Worm (Caenorhabditis elegans) whole organism, midembryonic: Measurements from ENCODE around the gene R10E4.3.

ENCODE experiments used
- T22C8.4 ChIP-seq: fragments of 200-800 bp; sonication (Bioruptor generic); IDR thresholded peaks from 2 replicates; pipeline ENCODE4 v1.3.6; 2022; ENCODE audit warnings: missing genetic modification characterization, missing compliant biosample characterization
- cog-1 ChIP-seq: sonication (generic microtip); optimal IDR thresholded peaks from 2 replicates; lab custom pipeline; 2016; ENCODE audit warnings: missing genetic modification characterization, missing compliant biosample characterization
- flt-1 ChIP-seq: fragments of 200-800 bp; sonication (Bioruptor generic); IDR thresholded peaks from 2 replicates; pipeline ENCODE4 v1.3.6; 2022; ENCODE audit warnings: missing genetic modification characterization, missing compliant biosample characterization
- klf-2 ChIP-seq: fragments of 200-800 bp; sonication (Bioruptor generic); conservative IDR thresholded peaks from 2 replicates; pipeline ENCODE4 v1.3.6; 2022; ENCODE audit warnings: missing genetic modification reagents, missing genetic modification characterization, missing compliant biosample characterization
- med-1 ChIP-seq: sonication (generic microtip); optimal IDR thresholded peaks from 2 replicates; lab custom pipeline; 2017; ENCODE audit warnings: missing genetic modification characterization, mild to moderate bottlenecking, missing compliant biosample characterization, antibody characterized with exemption, missing genetic modification reagents; ENCODE audit not compliant: insufficient read depth
- ref-1 ChIP-seq: fragments of 200-800 bp; sonication (Bioruptor generic); conservative IDR thresholded peaks from 2 replicates; pipeline ENCODE4 v1.3.6; 2022; ENCODE audit warnings: missing genetic modification reagents, missing genetic modification characterization, missing compliant biosample characterization
- tab-1 ChIP-seq: fragments of 200-800 bp; sonication (Bioruptor generic); IDR thresholded peaks from 2 replicates; pipeline ENCODE4 v1.3.6; 2022; ENCODE audit warnings: missing genetic modification characterization, missing compliant biosample characterization
- ztf-23 ChIP-seq: fragments of 200-800 bp; sonication (Bioruptor generic); IDR thresholded peaks from 2 replicates; pipeline ENCODE4 v1.3.6; 2022; ENCODE audit warnings: missing genetic modification reagents, missing genetic modification characterization, missing compliant biosample characterization
- ztf-29 ChIP-seq: fragments of 200-800 bp; sonication (Bioruptor generic); IDR thresholded peaks from 2 replicates; pipeline ENCODE4 v1.3.6; 2022; ENCODE audit warnings: missing genetic modification reagents, missing genetic modification characterization, missing compliant biosample characterization

R10E4.3 gene

DNA sequence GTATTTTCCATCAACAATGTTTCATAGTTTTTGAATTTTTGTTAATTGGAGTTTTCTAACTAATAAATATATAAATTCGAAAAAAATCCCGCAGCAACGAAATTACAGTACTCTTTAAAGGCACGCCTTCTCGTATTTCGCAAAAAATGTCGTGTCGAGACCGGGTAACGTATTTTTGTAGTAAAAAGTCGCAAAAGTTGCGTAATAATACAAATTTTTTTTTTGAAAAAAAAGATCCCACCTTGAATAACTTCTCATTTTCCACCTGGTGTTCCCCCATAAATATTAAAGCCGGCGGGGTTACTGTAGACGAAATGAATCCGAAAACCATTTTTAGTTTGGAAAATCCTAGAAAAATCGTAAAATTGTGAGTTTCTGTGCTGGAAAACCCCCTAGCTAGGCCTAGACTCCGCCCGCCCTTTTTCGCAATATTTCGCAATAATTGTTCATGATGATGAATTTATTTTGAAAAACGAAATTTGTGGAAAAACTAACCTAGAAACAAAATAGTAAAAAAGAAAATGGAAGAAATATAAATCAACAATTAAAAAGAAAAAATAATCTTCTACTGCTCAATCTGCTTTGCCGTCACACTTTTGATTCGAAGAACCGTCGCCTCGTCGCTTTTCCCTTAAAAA is 44.9 kb downstream of the R10E4.3 start, which contains the start of gene F43C1.7:
F43C1.7 (minus strand) TSS at position 351 of the 638 bp plus-strand sequence.
- no peak for TF ChIP-seq cog-1 (tag; lab: Kevin White, UChicago)
- no peak for TF ChIP-seq klf-2 (GFP tag; lab: Robert Waterston, UW)
- TF ChIP-seq med-1 (GFP tag; lab: Kevin White, UChicago), result no peak
- TF ChIP-seq flt-1, result no peak
- TF ChIP-seq ztf-29 (GFP tag; lab: Robert Waterston, UW), result no peak
- no peak for TF ChIP-seq tab-1 (GFP tag; lab: Robert Waterston, UW)
- TF ChIP-seq ref-1 (GFP tag; lab: Robert Waterston, UW), result no peak
- TF ChIP-seq ztf-23 (GFP tag; lab: Robert Waterston, UW), result no peak
- no peak for TF ChIP-seq T22C8.4 (GFP tag; lab: Robert Waterston, UW)

DNA sequence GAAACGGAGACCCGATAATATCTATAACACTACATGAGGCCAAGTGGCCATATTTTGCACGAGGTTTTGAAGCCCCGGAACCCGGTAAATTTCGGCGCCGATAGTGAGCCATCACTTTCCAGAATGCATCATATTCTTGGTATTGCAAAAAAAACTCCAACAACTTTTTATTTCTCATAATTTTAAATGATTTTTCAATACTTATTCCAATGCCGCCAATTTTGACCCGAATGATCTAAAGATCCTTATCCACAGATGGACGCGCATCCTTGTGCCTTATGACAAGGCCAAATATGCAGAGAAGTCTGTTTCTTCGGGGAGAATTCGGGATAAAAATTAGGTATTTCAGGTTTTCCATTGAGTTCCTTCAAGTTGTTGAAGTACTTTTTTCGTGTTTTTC is 46.1 kb downstream of the R10E4.3 start:
- TF ChIP-seq ztf-23 (GFP tag; lab: Robert Waterston, UW) (no peak), ref-1 (GFP tag; lab: Robert Waterston, UW) (no peak), flt-1 (no peak), klf-2 (GFP tag; lab: Robert Waterston, UW) (no peak), ztf-29 (GFP tag; lab: Robert Waterston, UW) (no peak), T22C8.4 (GFP tag; lab: Robert Waterston, UW) (no peak), tab-1 (GFP tag; lab: Robert Waterston, UW) (no peak), cog-1 (tag; lab: Kevin White, UChicago) (no peak), med-1 (GFP tag; lab: Kevin White, UChicago) (no peak)

DNA sequence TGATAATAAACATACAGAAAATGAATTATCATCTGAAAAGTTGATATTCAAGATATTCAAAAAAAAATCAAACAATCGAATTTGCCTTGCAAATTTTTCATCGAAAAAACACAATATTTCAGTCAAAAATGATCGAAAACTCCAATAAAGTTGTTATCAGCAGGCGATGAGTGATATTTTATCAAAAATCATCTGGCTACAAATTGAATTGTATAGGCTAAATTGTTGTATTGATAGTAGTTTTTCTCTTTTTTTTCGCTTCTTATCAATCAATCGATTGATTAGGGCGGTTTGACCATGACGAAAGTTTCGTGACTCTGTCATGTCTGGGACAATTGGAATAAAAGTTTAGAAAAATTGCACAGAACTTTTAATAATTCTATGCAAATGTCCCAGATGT is 47.2 kb downstream of the R10E4.3 start:
- TF ChIP-seq cog-1 (tag; lab: Kevin White, UChicago) (no peak), med-1 (GFP tag; lab: Kevin White, UChicago) (no peak)

DNA sequence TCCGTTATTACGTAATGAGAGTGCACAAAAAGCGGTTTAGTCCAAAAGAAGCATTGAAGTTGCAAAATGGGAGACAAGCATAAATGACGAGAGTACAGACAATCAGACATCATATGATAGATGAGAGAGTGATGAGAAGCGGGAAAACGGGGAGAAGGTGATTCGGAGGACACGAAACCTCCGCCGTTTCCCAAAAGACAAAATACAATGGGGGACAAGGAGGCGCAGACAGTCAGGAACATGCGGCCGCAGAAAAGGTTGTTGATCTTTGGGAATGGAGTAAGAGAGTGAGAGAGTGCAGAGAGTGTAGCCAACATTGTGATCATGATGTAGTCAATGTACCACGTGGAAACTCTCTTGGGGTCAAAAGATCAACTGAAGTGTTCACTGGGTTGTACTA is 49.6 kb downstream of the R10E4.3 start:
- no peak for TF ChIP-seq tab-1 (GFP tag; lab: Robert Waterston, UW)
- TF ChIP-seq ztf-23 (GFP tag; lab: Robert Waterston, UW), result 0 out of 2 replicates have a peak, but pooled peaks have one; percentile 36
- TF ChIP-seq flt-1, result 0 out of 2 replicates have a peak, but pooled peaks have one; percentile 44
- TF ChIP-seq cog-1 (tag; lab: Kevin White, UChicago), result peak; percentile 89

DNA sequence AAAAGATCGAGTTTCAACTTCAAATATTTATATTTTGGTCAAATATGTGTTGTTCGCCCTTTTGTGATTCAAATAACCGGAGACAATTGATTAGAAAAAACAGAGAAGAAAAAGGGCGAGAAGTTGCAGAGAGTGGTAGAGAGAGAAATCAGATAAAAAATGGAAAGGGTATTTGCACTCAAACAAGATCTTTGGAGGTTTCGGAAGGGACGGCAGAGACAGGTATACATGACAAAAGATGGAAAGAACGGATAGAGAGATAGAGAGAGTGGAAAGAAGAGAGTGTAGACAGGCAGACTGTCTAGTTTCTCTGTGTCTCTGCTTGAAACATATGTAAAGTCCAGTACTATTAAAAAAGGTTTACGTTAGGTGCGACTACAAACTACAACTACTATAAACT is 51.1 kb downstream of the R10E4.3 start:
- TF ChIP-seq ztf-23 (GFP tag; lab: Robert Waterston, UW) (no peak), ztf-29 (GFP tag; lab: Robert Waterston, UW) (no peak), T22C8.4 (GFP tag; lab: Robert Waterston, UW) (no peak), cog-1 (tag; lab: Kevin White, UChicago) (no peak)
